Worm (Caenorhabditis elegans): ENCODE measurements around the gene T24C2.5.

Gene T24C2.5

DNA sequence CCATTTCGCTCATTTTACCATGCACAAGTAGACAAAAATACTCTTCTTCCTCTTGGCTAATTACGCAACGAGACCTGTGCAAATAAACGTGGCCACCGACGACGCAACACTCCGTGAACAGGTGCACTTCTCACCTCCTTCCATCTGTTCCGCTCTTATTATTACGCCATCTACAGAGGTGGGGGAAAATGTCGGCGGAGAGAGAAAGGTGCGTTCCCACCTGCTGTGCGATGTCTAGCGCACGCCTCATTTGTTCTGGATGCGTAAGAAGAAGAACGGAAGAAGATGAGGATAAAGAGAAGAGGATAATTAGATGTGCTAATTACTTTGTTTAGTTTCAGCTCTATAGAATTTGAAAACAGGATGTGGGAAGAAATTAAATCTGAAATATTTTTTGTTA is 47.7 kb upstream of the T24C2.5 start (continued):
- peak; percentile 7 for TF ChIP-seq elt-2 (tag; optimal IDR thresholded peaks at IDR 0.05)
- TF ChIP-seq T23F11.4 (GFP tag; optimal IDR thresholded peaks at IDR 0.05), result no peak
- no peak for TF ChIP-seq fkh-10 (GFP tag; optimal IDR thresholded peaks at IDR 0.05)
- no peak for TF ChIP-seq dve-1 (tag; optimal IDR thresholded peaks at IDR 0.05)
- TF ChIP-seq sdc-2 (tag; optimal IDR thresholded peaks at IDR 0.05), result peak; percentile 61
- no peak for TF ChIP-seq hlh-30 (tag; optimal IDR thresholded peaks at IDR 0.05; ENCODE audit: insufficient read depth)
- TF ChIP-seq nhr-232 (tag; optimal IDR thresholded peaks at IDR 0.05), result no peak
- TF ChIP-seq ama-1 (optimal IDR thresholded peaks at IDR 0.05), result no peak
- no peak for TF ChIP-seq hlh-8 (tag; optimal IDR thresholded peaks at IDR 0.05)
- no peak for TF ChIP-seq C38D4.7 (GFP tag; optimal IDR thresholded peaks at IDR 0.05)
- no peak for TF ChIP-seq odd-2 (tag; optimal IDR thresholded peaks at IDR 0.05)
- TF ChIP-seq ceh-48 (tag; optimal IDR thresholded peaks at IDR 0.05), result no peak
- no peak for TF ChIP-seq elt-4 (tag; optimal IDR thresholded peaks at IDR 0.05)

DNA sequence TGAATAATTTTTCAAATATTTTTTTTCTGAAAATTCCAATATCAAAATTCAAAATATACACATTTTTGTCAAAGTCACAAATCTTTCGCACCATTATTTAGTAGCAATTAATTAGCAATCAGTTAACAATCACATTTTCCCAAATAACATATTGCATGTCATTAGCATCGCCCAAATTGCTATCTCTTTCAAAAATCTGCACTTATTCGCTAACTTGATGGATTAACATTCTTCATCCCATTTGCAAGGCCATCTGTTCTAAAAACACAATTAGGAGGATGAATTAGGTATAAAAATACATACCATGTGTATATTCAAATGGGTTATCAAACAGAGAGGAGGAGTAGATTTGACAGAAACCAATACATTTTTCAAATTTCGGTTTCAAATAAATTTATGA is 46.9 kb upstream of the T24C2.5 start:
- TF ChIP-seq sox-2 (GFP tag; IDR thresholded peaks at IDR 0.05) (no peak), unc-42 (tag; optimal IDR thresholded peaks at IDR 0.05) (peak; percentile 49), Y22D7AL.16 (tag; optimal IDR thresholded peaks at IDR 0.05) (no peak)

DNA sequence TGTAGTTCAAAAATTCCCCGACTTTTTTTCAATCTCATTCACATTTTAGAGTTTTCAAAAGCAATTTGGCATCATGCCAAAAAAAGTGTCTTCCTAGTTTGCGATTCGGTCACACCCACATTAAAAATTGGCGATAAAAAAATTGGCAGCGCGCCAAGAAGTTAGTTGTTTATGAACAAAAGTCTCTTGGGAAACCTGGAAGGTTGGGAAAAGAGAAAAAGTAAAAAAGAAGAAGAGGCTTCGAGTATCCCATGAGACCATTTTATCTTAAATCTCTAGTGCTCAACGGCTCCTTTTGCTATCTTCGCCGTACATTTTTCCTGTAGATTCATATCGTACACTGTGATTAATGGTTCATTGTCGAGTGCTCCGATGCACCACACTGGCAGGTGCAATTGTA is 46.4 kb upstream of the T24C2.5 start:
- TF ChIP-seq hlh-13 (GFP tag; optimal IDR thresholded peaks at IDR 0.05) (no peak), Y22D7AL.16 (tag; optimal IDR thresholded peaks at IDR 0.05) (no peak), fkh-10 (GFP tag; optimal IDR thresholded peaks at IDR 0.05) (no peak), pag-3 (tag; optimal IDR thresholded peaks at IDR 0.05; ENCODE audit: borderline replicate concordance) (no peak), ama-1 (optimal IDR thresholded peaks at IDR 0.05) (no peak), T23F11.4 (GFP tag; optimal IDR thresholded peaks at IDR 0.05) (no peak), elt-2 (tag; optimal IDR thresholded peaks at IDR 0.05) (no peak), rnt-1 (tag; optimal IDR thresholded peaks at IDR 0.05) (no peak), unc-3 (GFP tag; conservative IDR thresholded peaks at IDR 0.05) (no peak), unc-3 (tag; optimal IDR thresholded peaks at IDR 0.05) (no peak), nhr-232 (tag; optimal IDR thresholded peaks at IDR 0.05) (no peak), ceh-9 (tag; optimal IDR thresholded peaks at IDR 0.05) (no peak), elt-4 (tag; optimal IDR thresholded peaks at IDR 0.05) (no peak), unc-86 (tag; optimal IDR thresholded peaks at IDR 0.05) (no peak), odd-2 (tag; optimal IDR thresholded peaks at IDR 0.05) (no peak), gmeb-2 (tag; optimal IDR thresholded peaks at IDR 0.05) (no peak), C38D4.7 (GFP tag; optimal IDR thresholded peaks at IDR 0.05) (no peak), pha-4 (tag; optimal IDR thresholded peaks at IDR 0.05) (no peak), pha-2 (tag; optimal IDR thresholded peaks at IDR 0.05) (no peak)

DNA sequence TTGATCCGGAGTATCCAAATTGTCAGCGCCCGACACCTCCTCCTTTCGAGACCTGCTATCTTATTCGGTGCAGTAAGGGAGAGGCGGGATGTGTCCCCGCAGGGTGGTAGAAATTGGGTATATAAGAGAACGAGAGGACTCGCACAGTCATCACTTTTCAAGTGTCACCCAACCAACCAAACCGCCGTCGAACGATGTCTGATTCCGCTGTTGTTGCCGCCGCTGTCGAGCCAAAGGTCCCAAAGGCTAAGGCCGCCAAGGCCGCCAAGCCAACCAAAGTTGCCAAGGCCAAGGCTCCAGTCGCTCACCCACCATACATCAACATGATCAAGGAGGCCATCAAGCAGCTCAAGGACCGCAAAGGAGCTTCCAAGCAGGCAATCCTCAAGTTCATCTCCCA is 44.3 kb upstream of the T24C2.5 start, which contains the start of gene his-24:
Gene his-24 (plus strand): TSS at position 150 of the 400 bp plus-strand sequence.
- TF ChIP-seq ceh-19 (GFP tag; optimal IDR thresholded peaks at IDR 0.05) (peak; percentile 13), dmd-4 (tag; optimal IDR thresholded peaks at IDR 0.05; ENCODE audit: borderline replicate concordance) (no peak), rnt-1 (tag; optimal IDR thresholded peaks at IDR 0.05) (peak; percentile 15), lin-11 (tag; optimal IDR thresholded peaks at IDR 0.05) (no peak), dve-1 (tag; optimal IDR thresholded peaks at IDR 0.05) (peak; percentile 54), ceh-22 (tag; optimal IDR thresholded peaks at IDR 0.05) (no peak), zip-5 (tag; optimal IDR thresholded peaks at IDR 0.05) (no peak), ceh-30 (tag; optimal IDR thresholded peaks at IDR 0.05) (no peak), fkh-6 (tag; optimal IDR thresholded peaks at IDR 0.05) (no peak), hlh-30 (tag; optimal IDR thresholded peaks at IDR 0.05; ENCODE audit: insufficient read depth) (no peak), pha-4 (tag; optimal IDR thresholded peaks at IDR 0.05) (no peak), pha-2 (tag; optimal IDR thresholded peaks at IDR 0.05) (no peak), ceh-34 (tag; optimal IDR thresholded peaks at IDR 0.05) (peak; percentile 53), lim-6 (tag; optimal IDR thresholded peaks at IDR 0.05) (no peak), fax-1 (tag; optimal IDR thresholded peaks at IDR 0.05) (no peak), odd-2 (tag; optimal IDR thresholded peaks at IDR 0.05) (no peak), ceh-2 (tag; optimal IDR thresholded peaks at IDR 0.05) (no peak), pag-3 (tag; optimal IDR thresholded peaks at IDR 0.05; ENCODE audit: borderline replicate concordance) (no peak), eyg-1 (tag; optimal IDR thresholded peaks at IDR 0.05) (no peak), pqm-1 (tag; optimal IDR thresholded peaks at IDR 0.05) (no peak), T23F11.4 (GFP tag; optimal IDR thresholded peaks at IDR 0.05) (no peak), mec-3 (tag; optimal IDR thresholded peaks at IDR 0.05; ENCODE audit: borderline replicate concordance) (no peak), nhr-11 (tag; optimal IDR thresholded peaks at IDR 0.05) (no peak), hlh-13 (GFP tag; optimal IDR thresholded peaks at IDR 0.05) (no peak), hlh-6 (tag; optimal IDR thresholded peaks at IDR 0.05) (no peak), sdc-2 (tag; optimal IDR thresholded peaks at IDR 0.05) (peak; percentile 40), npax-4 (tag; optimal IDR thresholded peaks at IDR 0.05) (no peak), tbx-7 (tag; optimal IDR thresholded peaks at IDR 0.05) (no peak), nfya-1 (tag; optimal IDR thresholded peaks at IDR 0.05) (peak; percentile 73), fkh-10 (GFP tag; optimal IDR thresholded peaks at IDR 0.05) (no peak), ceh-24 (tag; optimal IDR thresholded peaks at IDR 0.05) (no peak)
